Worm (Caenorhabditis elegans) whole organism, late embryonic: Measurements from ENCODE around the gene C05D9.3.

Source experiments
- C08G9.2 ChIP-seq: sonication (generic microtip); optimal IDR thresholded peaks from 2 replicates; lab custom pipeline; 2016; ENCODE audit warnings: mild to moderate bottlenecking, missing genetic modification characterization, moderate library complexity, missing compliant biosample characterization
- C38D4.7 ChIP-seq: fragments of 200-800 bp; sonication (Bioruptor generic); optimal IDR thresholded peaks from 2 replicates; lab custom pipeline; 2018; ENCODE audit warnings: mild to moderate bottlenecking, missing genetic modification characterization, moderate library complexity, missing compliant biosample characterization
- Y22D7AL.16 ChIP-seq: sonication (generic microtip); optimal IDR thresholded peaks from 2 replicates; lab custom pipeline; 2016; ENCODE audit warnings: missing genetic modification characterization, missing compliant biosample characterization
- ahr-1 ChIP-seq: sonication (generic microtip); optimal IDR thresholded peaks from 2 replicates; lab custom pipeline; 2016; ENCODE audit warnings: missing genetic modification characterization, missing compliant biosample characterization
- ceh-18 ChIP-seq: sonication (generic microtip); optimal IDR thresholded peaks from 2 replicates; lab custom pipeline; 2016; ENCODE audit warnings: missing genetic modification characterization, missing compliant biosample characterization
- ceh-19 ChIP-seq: fragments of 200-800 bp; sonication (Bioruptor generic); optimal IDR thresholded peaks from 2 replicates; lab custom pipeline; 2018; ENCODE audit warnings: mild to moderate bottlenecking, missing genetic modification characterization, missing compliant biosample characterization
- ceh-22 ChIP-seq: sonication (generic microtip); optimal IDR thresholded peaks from 2 replicates; lab custom pipeline; 2017; ENCODE audit warnings: missing biosample characterization, missing genetic modification characterization
- ceh-31 ChIP-seq: sonication (generic microtip); optimal IDR thresholded peaks from 2 replicates; lab custom pipeline; 2016; ENCODE audit warnings: missing genetic modification characterization, missing compliant biosample characterization
- ceh-34 ChIP-seq: sonication (generic microtip); optimal IDR thresholded peaks from 2 replicates; lab custom pipeline; 2016; ENCODE audit warnings: mild to moderate bottlenecking, missing genetic modification characterization, missing compliant biosample characterization
- che-1 ChIP-seq: sonication (generic microtip); optimal IDR thresholded peaks from 2 replicates; lab custom pipeline; 2016; ENCODE audit warnings: mild to moderate bottlenecking, missing genetic modification characterization, missing compliant biosample characterization
- elt-2 ChIP-seq: sonication (generic microtip); optimal IDR thresholded peaks from 2 replicates; lab custom pipeline; 2016; ENCODE audit warnings: missing genetic modification reagents, missing genetic modification characterization, missing compliant biosample characterization
- elt-4 ChIP-seq: sonication (generic microtip); optimal IDR thresholded peaks from 2 replicates; lab custom pipeline; 2016; ENCODE audit warnings: missing genetic modification characterization, missing compliant biosample characterization
- ets-4 ChIP-seq: sonication (generic microtip); optimal IDR thresholded peaks from 2 replicates; lab custom pipeline; 2016; ENCODE audit warnings: missing genetic modification characterization, missing compliant biosample characterization
- eyg-1 ChIP-seq: sonication (generic microtip); optimal IDR thresholded peaks from 2 replicates; lab custom pipeline; 2016; ENCODE audit warnings: missing genotype, missing genetic modification characterization, missing compliant biosample characterization
- fax-1 ChIP-seq: sonication (generic microtip); optimal IDR thresholded peaks from 2 replicates; lab custom pipeline; 2016; ENCODE audit warnings: missing genotype, missing genetic modification characterization, missing compliant biosample characterization
- fkh-10 ChIP-seq: fragments of 150-350 bp; optimal IDR thresholded peaks from 2 replicates; lab custom pipeline; 2014; ENCODE audit warnings: missing biosample characterization, missing genetic modification reagents, missing genetic modification characterization
- gmeb-2 ChIP-seq: sonication (generic microtip); optimal IDR thresholded peaks from 2 replicates; lab custom pipeline; 2016; ENCODE audit warnings: missing genetic modification characterization, inconsistent platforms, missing compliant biosample characterization
- hlh-6 ChIP-seq: sonication (generic microtip); optimal IDR thresholded peaks from 2 replicates; lab custom pipeline; 2016; ENCODE audit warnings: missing genotype, missing genetic modification characterization, missing compliant biosample characterization
- hlh-8 ChIP-seq: sonication (generic microtip); optimal IDR thresholded peaks from 2 replicates; lab custom pipeline; 2016; ENCODE audit warnings: missing genotype, missing genetic modification characterization, missing compliant biosample characterization
- lim-6 ChIP-seq: sonication (generic microtip); optimal IDR thresholded peaks from 2 replicates; lab custom pipeline; 2016; ENCODE audit warnings: missing genetic modification characterization, missing compliant biosample characterization
- lin-11 ChIP-seq: fragments of 200-800 bp; sonication (Bioruptor generic); optimal IDR thresholded peaks from 2 replicates; lab custom pipeline; 2018; ENCODE audit warnings: mild to moderate bottlenecking, missing genetic modification characterization, missing compliant biosample characterization
- mec-3 ChIP-seq: sonication (generic microtip); optimal IDR thresholded peaks from 2 replicates; lab custom pipeline; 2016; ENCODE audit warnings: borderline replicate concordance, missing genetic modification characterization, missing compliant biosample characterization
- nfya-1 ChIP-seq: sonication (generic microtip); optimal IDR thresholded peaks from 2 replicates; lab custom pipeline; 2017; ENCODE audit warnings: missing genetic modification characterization, mild to moderate bottlenecking, missing compliant biosample characterization, antibody characterized with exemption, moderate library complexity
- nhr-11 ChIP-seq: fragments of 150-350 bp; optimal IDR thresholded peaks from 2 replicates; lab custom pipeline; 2014; ENCODE audit warnings: missing biosample characterization, missing genetic modification characterization
- nhr-232 ChIP-seq: sonication (generic microtip); optimal IDR thresholded peaks from 2 replicates; lab custom pipeline; 2016; ENCODE audit warnings: missing genetic modification characterization, missing compliant biosample characterization
- npax-4 ChIP-seq: sonication (generic microtip); optimal IDR thresholded peaks from 2 replicates; lab custom pipeline; 2016; ENCODE audit warnings: missing genetic modification characterization, missing compliant biosample characterization
- pat-9 ChIP-seq: fragments of 200-800 bp; sonication (Bioruptor generic); optimal IDR thresholded peaks from 2 replicates; lab custom pipeline; 2018; ENCODE audit warnings: mild to moderate bottlenecking, missing genetic modification characterization, moderate library complexity, missing compliant biosample characterization
- pros-1 ChIP-seq: fragments of 150-350 bp; optimal IDR thresholded peaks from 2 replicates; lab custom pipeline; 2014; ENCODE audit warnings: missing biosample characterization, missing genetic modification reagents, missing genetic modification characterization
- rnt-1 ChIP-seq: sonication (generic microtip); optimal IDR thresholded peaks from 2 replicates; lab custom pipeline; 2016; ENCODE audit warnings: missing genetic modification characterization, missing compliant biosample characterization
- sdc-2 ChIP-seq: sonication (generic microtip); optimal IDR thresholded peaks from 2 replicates; lab custom pipeline; 2016; ENCODE audit warnings: missing genotype, missing genetic modification characterization, missing compliant biosample characterization
- sox-2 ChIP-seq: fragments of 200-800 bp; sonication (Bioruptor generic); IDR thresholded peaks from 2 replicates; pipeline ENCODE4 v1.3.6; 2022; ENCODE audit warnings: missing genetic modification reagents, missing genetic modification characterization, missing compliant biosample characterization
- sox-4 ChIP-seq: sonication (generic microtip); optimal IDR thresholded peaks from 2 replicates; lab custom pipeline; 2017; ENCODE audit warnings: mild to moderate bottlenecking, missing genetic modification characterization, inconsistent platforms, missing compliant biosample characterization
- syd-9 ChIP-seq: sonication (generic microtip); optimal IDR thresholded peaks from 2 replicates; lab custom pipeline; 2016; ENCODE audit warnings: mild to moderate bottlenecking, missing genetic modification characterization, moderate library complexity, missing compliant biosample characterization
- tbx-7 ChIP-seq: sonication (generic microtip); optimal IDR thresholded peaks from 2 replicates; lab custom pipeline; 2016; ENCODE audit warnings: missing genotype, missing genetic modification characterization, missing compliant biosample characterization
- unc-3 ChIP-seq, 2 experiments: fragments of 200-800 bp in 1 of 2; sonication (Bioruptor generic) in 1 of 2; sonication (generic microtip) in 1 of 2; conservative IDR thresholded peaks in 1 of 2; optimal IDR thresholded peaks in 1 of 2; 2 replicates each; pipeline versions ENCODE4 v1.3.6 to Lab custom; 2016 to 2022; ENCODE audit warnings: missing compliant biosample characterization in 2 of 2, missing genetic modification characterization in 2 of 2, missing genetic modification reagents in 1 of 2
- unc-42 ChIP-seq: sonication (generic microtip); optimal IDR thresholded peaks from 2 replicates; lab custom pipeline; 2016; ENCODE audit warnings: missing genotype, missing genetic modification characterization, missing compliant biosample characterization
- unc-55 ChIP-seq: sonication (generic microtip); optimal IDR thresholded peaks from 2 replicates; lab custom pipeline; 2017; ENCODE audit warnings: missing biosample characterization, missing genetic modification reagents, missing genetic modification characterization
- zip-5 ChIP-seq: sonication (generic microtip); optimal IDR thresholded peaks from 2 replicates; lab custom pipeline; 2016; ENCODE audit warnings: missing genetic modification characterization, missing compliant biosample characterization

The C05D9.3 gene

ce11 chrX:1103702-1104262 is 7.9 kb upstream of the C05D9.3 start, which contains the start of gene ife-4 (continued):
- no peak for TF ChIP-seq Y22D7AL.16
- no peak for TF ChIP-seq pros-1 (tag; lab: Kevin White, UChicago)
- peak; percentile 60 for TF ChIP-seq ceh-34
- TF ChIP-seq elt-4: no peak
- TF ChIP-seq ceh-22 (tag; lab: Kevin White, UChicago): no peak
- TF ChIP-seq sox-4 (tag; lab: Kevin White, UChicago): no peak
- TF ChIP-seq sdc-2: peak; percentile 40
- no peak for TF ChIP-seq sox-2
- peak; percentile 36 for TF ChIP-seq hlh-8 (tag; lab: Kevin White, UChicago)
- TF ChIP-seq npax-4 (tag; lab: Kevin White, UChicago): no peak
- no peak for TF ChIP-seq che-1 (tag; lab: Kevin White, UChicago)
- no peak for TF ChIP-seq lim-6 (tag; lab: Kevin White, UChicago)
- no peak for TF ChIP-seq zip-5
- TF ChIP-seq fax-1: peak; percentile 15
- peak; percentile 72 for TF ChIP-seq unc-55 (GFP tag; lab: Kevin White, UChicago)
- peak; percentile 18 for TF ChIP-seq C08G9.2
- TF ChIP-seq, all 69 proteins: peak for 16

ce11 chrX:1107758-1108157 is 3.9 kb upstream of the C05D9.3 start, which contains the start of gene C05D9.4:
Gene C05D9.4, plus strand, starts transcription at chrX:1108058.
- no peak for TF ChIP-seq eyg-1 (tag; lab: Kevin White, UChicago)
- TF ChIP-seq nhr-11 (tag; lab: Kevin White, UChicago): no peak
- TF ChIP-seq nfya-1 (tag; lab: Kevin White, UChicago): no peak
- TF ChIP-seq lin-11 (tag; lab: Kevin White, UChicago): no peak
- TF ChIP-seq Y22D7AL.16: no peak
- no peak for TF ChIP-seq nhr-232 (tag; lab: Kevin White, UChicago)
- no peak for TF ChIP-seq unc-42 (tag; lab: Kevin White, UChicago)
- no peak for TF ChIP-seq C08G9.2
- no peak for TF ChIP-seq ahr-1
- TF ChIP-seq ceh-34: no peak
- TF ChIP-seq rnt-1: no peak
- no peak for TF ChIP-seq pat-9 (tag; lab: Kevin White, UChicago)

- no peak for TF ChIP-seq syd-9 (tag; lab: Kevin White, UChicago)
- TF ChIP-seq unc-42 (tag; lab: Kevin White, UChicago): no peak
- TF ChIP-seq nhr-232 (tag; lab: Kevin White, UChicago): no peak
- no peak for TF ChIP-seq ceh-22 (tag; lab: Kevin White, UChicago)
- no peak for TF ChIP-seq mec-3
- no peak for TF ChIP-seq elt-2 (tag; lab: Kevin White, UChicago)
- no peak for TF ChIP-seq gmeb-2 (tag; lab: Kevin White, UChicago)
- TF ChIP-seq pros-1 (tag; lab: Kevin White, UChicago): no peak
- no peak for TF ChIP-seq pat-9 (tag; lab: Kevin White, UChicago)
- TF ChIP-seq unc-55 (GFP tag; lab: Kevin White, UChicago): peak; percentile 87
- TF ChIP-seq unc-3 (GFP tag; conservative IDR thresholded peaks at IDR 0.05; lab: Robert Waterston, UW): no peak
- TF ChIP-seq unc-3 (tag; optimal IDR thresholded peaks at IDR 0.05; lab: Kevin White, UChicago): no peak
- TF ChIP-seq elt-4: no peak
- no peak for TF ChIP-seq npax-4 (tag; lab: Kevin White, UChicago)
- TF ChIP-seq ceh-18 (tag; lab: Kevin White, UChicago): peak; percentile 12
- TF ChIP-seq ets-4 (tag; lab: Kevin White, UChicago): no peak
- no peak for TF ChIP-seq tbx-7
- no peak for TF ChIP-seq ceh-31 (tag; lab: Kevin White, UChicago)
- TF ChIP-seq hlh-6: no peak
- TF ChIP-seq nfya-1 (tag; lab: Kevin White, UChicago): no peak
- peak; percentile 70 for TF ChIP-seq rnt-1
Observed at ce11 chrX:1108874-1109273, 2.8 kb upstream of the C05D9.3 start.

ce11 chrX:1110723-1111122 is 980 bp upstream of the C05D9.3 start:
- peak; percentile 22 for TF ChIP-seq ceh-18 (tag; lab: Kevin White, UChicago)
- TF ChIP-seq fkh-10 (GFP tag; lab: Kevin White, UChicago): no peak
- TF ChIP-seq ceh-19 (GFP tag; lab: Kevin White, UChicago): no peak
- peak; percentile 27 for TF ChIP-seq unc-55 (GFP tag; lab: Kevin White, UChicago)
- peak; percentile 64 for TF ChIP-seq hlh-8 (tag; lab: Kevin White, UChicago)
- no peak for TF ChIP-seq C38D4.7
- TF ChIP-seq fax-1: no peak
- TF ChIP-seq ceh-31 (tag; lab: Kevin White, UChicago): no peak
- TF ChIP-seq, all 69 proteins: peak for 3
